Worm (Caenorhabditis elegans): ENCODE data around the gene K08F8.7.

Gene K08F8.7

ce11 chrII:8769375-8769774 is 14.2 kb upstream of the K08F8.7 start (continued):
- TF ChIP-seq mef-2 (tag; optimal IDR thresholded peaks at IDR 0.05) (no peak), pag-3 (tag; optimal IDR thresholded peaks at IDR 0.05; ENCODE audit: borderline replicate concordance, insufficient read depth) (no peak), ceh-82 (tag; optimal IDR thresholded peaks at IDR 0.05) (peak in 1 of 3 experiments; percentile 7), lir-3 (tag; optimal IDR thresholded peaks at IDR 0.05; ENCODE audit: poor library complexity) (no peak), ama-1 (optimal IDR thresholded peaks at IDR 0.05) (no peak), swsn-7 (tag; optimal IDR thresholded peaks at IDR 0.05) (no peak), pax-3 (tag; optimal IDR thresholded peaks at IDR 0.05) (no peak), unc-130 (tag; optimal IDR thresholded peaks at IDR 0.05) (no peak), nhr-90 (tag; optimal IDR thresholded peaks at IDR 0.05; ENCODE audit: poor library complexity) (no peak), nhr-11 (tag; optimal IDR thresholded peaks at IDR 0.05) (no peak), unc-30 (tag; optimal IDR thresholded peaks at IDR 0.05) (no peak), nhr-237 (tag; optimal IDR thresholded peaks at IDR 0.05) (no peak), unc-62 (GFP tag; optimal IDR thresholded peaks at IDR 0.05) (no peak), rnt-1 (tag; optimal IDR thresholded peaks at IDR 0.05) (peak; percentile 11), ces-1 (GFP tag; optimal IDR thresholded peaks at IDR 0.05) (no peak), elt-2 (tag; optimal IDR thresholded peaks at IDR 0.05) (no peak), nhr-20 (tag; optimal IDR thresholded peaks at IDR 0.05) (peak; percentile 12), nhr-85 (tag) (no peak), nhr-71 (tag; optimal IDR thresholded peaks at IDR 0.05) (no peak), jun-1 (tag; optimal IDR thresholded peaks at IDR 0.05) (no peak), fkh-4 (tag; optimal IDR thresholded peaks at IDR 0.05; ENCODE audit: borderline replicate concordance) (no peak), mep-1 (tag; optimal IDR thresholded peaks at IDR 0.05) (peak; percentile 36), xbp-1 (tag; optimal IDR thresholded peaks at IDR 0.05) (no peak), lin-39 (tag; optimal IDR thresholded peaks at IDR 0.05) (no peak), sup-37 (GFP tag; optimal IDR thresholded peaks at IDR 0.05) (no peak), nhr-76 (tag; optimal IDR thresholded peaks at IDR 0.05) (no peak), hpl-2 (GFP tag; optimal IDR thresholded peaks at IDR 0.05) (no peak), sox-4 (tag; optimal IDR thresholded peaks at IDR 0.05) (no peak), mdl-1 (tag; optimal IDR thresholded peaks at IDR 0.05) (no peak), lsy-2 (tag; optimal IDR thresholded peaks at IDR 0.05) (peak in 1 of 2 experiments; percentile 36), ceh-63 (GFP tag; optimal IDR thresholded peaks at IDR 0.05) (no peak), ets-5 (GFP tag; IDR thresholded peaks at IDR 0.05) (no peak), efl-3 (GFP tag; optimal IDR thresholded peaks at IDR 0.05) (no peak), F16B12.6 (tag; optimal IDR thresholded peaks at IDR 0.05) (peak; percentile 18), nhr-47 (tag; optimal IDR thresholded peaks at IDR 0.05) (no peak), ztf-11 (tag; optimal IDR thresholded peaks at IDR 0.05) (no peak), dpl-1 (GFP tag; optimal IDR thresholded peaks at IDR 0.05) (peak in 1 of 3 experiments; percentile 4), C16A3.4 (tag; optimal IDR thresholded peaks at IDR 0.05) (no peak)

- TF ChIP-seq hlh-17 (GFP tag; optimal IDR thresholded peaks at IDR 0.05; ENCODE audit: borderline replicate concordance) = no peak
- no peak for TF ChIP-seq tbx-2 (tag; optimal IDR thresholded peaks at IDR 0.05)
- TF ChIP-seq sup-37 (GFP tag; optimal IDR thresholded peaks at IDR 0.05) = no peak
- TF ChIP-seq alr-1 (tag; optimal IDR thresholded peaks at IDR 0.05; ENCODE audit: borderline replicate concordance) = no peak
- TF ChIP-seq ceh-8 (GFP tag; optimal IDR thresholded peaks at IDR 0.05) = no peak
- no peak for TF ChIP-seq zip-4 (GFP tag; optimal IDR thresholded peaks at IDR 0.05)
- no peak for TF ChIP-seq nhr-71 (tag; optimal IDR thresholded peaks at IDR 0.05)
- no peak for TF ChIP-seq C04F5.9 (tag; optimal IDR thresholded peaks at IDR 0.05)
- no peak for TF ChIP-seq pax-3 (tag; optimal IDR thresholded peaks at IDR 0.05)
- TF ChIP-seq mef-2 (tag; optimal IDR thresholded peaks at IDR 0.05) = no peak
- TF ChIP-seq pag-3 (tag; optimal IDR thresholded peaks at IDR 0.05; ENCODE audit: borderline replicate concordance, insufficient read depth) = no peak
- no peak for TF ChIP-seq jun-1 (tag; optimal IDR thresholded peaks at IDR 0.05)
- no peak for TF ChIP-seq blmp-1 (tag; optimal IDR thresholded peaks at IDR 0.05)
- TF ChIP-seq nhr-11 (tag; optimal IDR thresholded peaks at IDR 0.05) = no peak
- no peak for TF ChIP-seq ama-1 (optimal IDR thresholded peaks at IDR 0.05)
- no peak for TF ChIP-seq ceh-90 (tag; optimal IDR thresholded peaks at IDR 0.05)
- TF ChIP-seq nhr-19 (GFP tag; conservative IDR thresholded peaks at IDR 0.05) = no peak
- TF ChIP-seq efl-1 (optimal IDR thresholded peaks at IDR 0.05) = no peak
- TF ChIP-seq efl-1 (GFP tag; optimal IDR thresholded peaks at IDR 0.05 in 1 of 2) = no peak
- no peak for TF ChIP-seq unc-30 (tag; optimal IDR thresholded peaks at IDR 0.05)
These were observed 11.7 kb upstream of the K08F8.7 start, which contains the start of gene pah-1 for ce11 chrII:8766897-8767296. Gene pah-1 (minus strand): TSS chrII:8766997.
